Worm (Caenorhabditis elegans) whole organism, L4 larva: ENCODE results near the gene col-83.

Source experiments
- D1046.2 ChIP-seq: fragments of 200-800 bp; sonication (Bioruptor generic); IDR thresholded peaks from 2 replicates; pipeline ENCODE4 v1.3.6; 2022; ENCODE audit warnings: missing genetic modification characterization, missing compliant biosample characterization
- F26F4.8 ChIP-seq: fragments of 200-800 bp; sonication (Bioruptor generic); conservative IDR thresholded peaks from 2 replicates; pipeline ENCODE4 v1.3.6; 2022; ENCODE audit warnings: missing genetic modification characterization, missing compliant biosample characterization
- F44E2.7 ChIP-seq: fragments of 200-800 bp; sonication (Bioruptor generic); IDR thresholded peaks from 2 replicates; pipeline ENCODE4 v2.1.2; 2022; ENCODE audit warnings: missing genetic modification characterization, missing compliant biosample characterization
- F49E8.2 ChIP-seq: sonication (generic microtip); optimal IDR thresholded peaks from 2 replicates; lab custom pipeline; 2016; ENCODE audit warnings: missing compliant biosample characterization, mild to moderate bottlenecking, missing genetic modification characterization, borderline replicate concordance
- T26A8.4 ChIP-seq: fragments of 200-800 bp; sonication (Bioruptor generic); IDR thresholded peaks from 2 replicates; pipeline ENCODE4 v1.3.6; 2022; ENCODE audit warnings: missing genetic modification characterization, missing compliant biosample characterization
- Y5F2A.4 ChIP-seq: fragments of 200-800 bp; sonication (Bioruptor generic); optimal IDR thresholded peaks from 2 replicates; lab custom pipeline; 2018; ENCODE audit warnings: mild to moderate bottlenecking, missing genetic modification characterization, missing compliant biosample characterization
- ZK337.2 ChIP-seq: fragments of 200-800 bp; sonication (Bioruptor generic); IDR thresholded peaks from 2 replicates; pipeline ENCODE4 v1.3.6; 2022; ENCODE audit warnings: missing genetic modification reagents, missing genetic modification characterization, missing compliant biosample characterization
- ZK546.5 ChIP-seq, 2 experiments: sonication (generic microtip); optimal IDR thresholded peaks; 2 replicates each; lab custom pipeline; 2017; ENCODE audit warnings: missing biosample characterization in 2 of 2, missing genetic modification characterization in 2 of 2
- aha-1 ChIP-seq: fragments of 150-350 bp; peaks from one replicate; lab custom pipeline; 2014; ENCODE audit warnings: missing biosample characterization, missing genetic modification characterization
- arid-1 ChIP-seq: fragments of 200-800 bp; sonication (Bioruptor generic); conservative IDR thresholded peaks from 2 replicates; pipeline ENCODE4 v1.3.6; 2022; ENCODE audit warnings: missing genetic modification reagents, missing genetic modification characterization, missing compliant biosample characterization
- ctbp-1 ChIP-seq: fragments of 200-800 bp; sonication (Bioruptor generic); IDR thresholded peaks from 2 replicates; pipeline ENCODE4 v1.3.6; 2022; ENCODE audit warnings: missing genetic modification reagents, missing genetic modification characterization, missing compliant biosample characterization
- daf-8 ChIP-seq: fragments of 200-800 bp; sonication (Bioruptor generic); IDR thresholded peaks from 2 replicates; pipeline ENCODE4 v1.3.6; 2022; ENCODE audit warnings: missing genetic modification characterization, missing compliant biosample characterization
- dpl-1 ChIP-seq: fragments of 150-350 bp; optimal IDR thresholded peaks from 2 replicates; lab custom pipeline; 2014; ENCODE audit warnings: missing biosample characterization, missing genetic modification reagents, missing genetic modification characterization
- dve-1 ChIP-seq: sonication (generic microtip); optimal IDR thresholded peaks from 2 replicates; lab custom pipeline; 2017; ENCODE audit warnings: antibody characterized with exemption, mild to moderate bottlenecking, missing genetic modification characterization, missing compliant biosample characterization; ENCODE audit not compliant: insufficient read depth
- egl-27 ChIP-seq: sonication (generic microtip); optimal IDR thresholded peaks from 3 replicates; lab custom pipeline; 2017; ENCODE audit warnings: missing biosample characterization, missing genetic modification reagents, missing genetic modification characterization
- gei-8 ChIP-seq: fragments of 200-800 bp; sonication (Bioruptor generic); optimal IDR thresholded peaks from 2 replicates; lab custom pipeline; 2018; ENCODE audit warnings: mild to moderate bottlenecking, missing genetic modification characterization, missing compliant biosample characterization
- hlh-11 ChIP-seq: fragments of 200-800 bp; sonication (Bioruptor generic); optimal IDR thresholded peaks from 2 replicates; lab custom pipeline; 2018; ENCODE audit warnings: mild to moderate bottlenecking, missing genetic modification characterization, missing compliant biosample characterization
- jun-1 ChIP-seq: fragments of 150-350 bp; optimal IDR thresholded peaks from 2 replicates; lab custom pipeline; 2014; ENCODE audit warnings: missing biosample characterization, missing genetic modification reagents, missing genetic modification characterization
- lin-1 ChIP-seq: fragments of 200-800 bp; sonication (Bioruptor generic); IDR thresholded peaks from 2 replicates; pipeline ENCODE4 v1.3.6; 2022; ENCODE audit warnings: missing genetic modification reagents, missing genetic modification characterization, missing compliant biosample characterization
- lin-13 ChIP-seq: fragments of 150-350 bp; optimal IDR thresholded peaks from 2 replicates; lab custom pipeline; 2014; ENCODE audit warnings: missing biosample characterization, missing genetic modification reagents, missing genetic modification characterization
- lsy-2 ChIP-seq, 2 experiments: fragments of 150-350 bp in 1 of 2; sonication (generic microtip) in 1 of 2; optimal IDR thresholded peaks; 2 replicates each; lab custom pipeline; 2014 to 2017; ENCODE audit warnings: missing biosample characterization in 2 of 2, missing genetic modification characterization in 2 of 2
- madf-9 ChIP-seq: fragments of 200-800 bp; sonication (Bioruptor generic); conservative IDR thresholded peaks from 2 replicates; pipeline ENCODE4 v1.3.6; 2022; ENCODE audit warnings: missing genetic modification reagents, missing genetic modification characterization, missing compliant biosample characterization
- mdt-29 ChIP-seq: fragments of 200-800 bp; sonication (Bioruptor generic); IDR thresholded peaks from 2 replicates; pipeline ENCODE4 v1.3.6; 2022; ENCODE audit warnings: missing genetic modification reagents, missing genetic modification characterization, missing compliant biosample characterization
- mes-2 ChIP-seq: sonication (generic microtip); optimal IDR thresholded peaks from 2 replicates; lab custom pipeline; 2016; ENCODE audit warnings: missing genotype, mild to moderate bottlenecking, missing genetic modification characterization, missing compliant biosample characterization; ENCODE audit not compliant: poor library complexity, severe bottlenecking
- nhr-11 ChIP-seq: fragments of 150-350 bp; optimal IDR thresholded peaks from 2 replicates; lab custom pipeline; 2014; ENCODE audit warnings: missing biosample characterization, missing genetic modification characterization
- nhr-237 ChIP-seq: sonication (generic microtip); optimal IDR thresholded peaks from 2 replicates; lab custom pipeline; 2017; ENCODE audit warnings: missing biosample characterization, missing genetic modification characterization
- nhr-25 ChIP-seq: sonication (generic microtip); optimal IDR thresholded peaks from 2 replicates; lab custom pipeline; 2017; ENCODE audit warnings: missing genetic modification characterization, mild to moderate bottlenecking, missing compliant biosample characterization, antibody characterized with exemption, moderate library complexity, borderline replicate concordance; ENCODE audit not compliant: insufficient read depth
- nhr-42 ChIP-seq: fragments of 200-800 bp; sonication (Bioruptor generic); IDR thresholded peaks from 2 replicates; pipeline ENCODE4 v1.3.6; 2022; ENCODE audit warnings: missing genetic modification characterization, missing compliant biosample characterization
- nhr-48 ChIP-seq: sonication (generic microtip); optimal IDR thresholded peaks from 2 replicates; lab custom pipeline; 2016; ENCODE audit warnings: mild to moderate bottlenecking, missing genetic modification characterization, missing compliant biosample characterization
- nhr-6 ChIP-seq: fragments of 150-350 bp; optimal IDR thresholded peaks from 2 replicates; lab custom pipeline; 2014; ENCODE audit warnings: missing biosample characterization, missing genetic modification characterization
- nhr-76 ChIP-seq: fragments of 150-350 bp; optimal IDR thresholded peaks from 2 replicates; lab custom pipeline; 2014; ENCODE audit warnings: missing biosample characterization, missing genetic modification characterization
- pha-4 ChIP-seq, 2 experiments: fragments of 150-350 bp in 1 of 2; fragments of 200-800 bp in 1 of 2; sonication (Bioruptor generic) in 1 of 2; IDR thresholded peaks in 1 of 2; optimal IDR thresholded peaks in 1 of 2; 2 replicates each; pipeline versions ENCODE4 v1.3.6 to Lab custom; 2014 to 2022; ENCODE audit warnings: missing genetic modification characterization in 2 of 2, missing genetic modification reagents in 2 of 2, missing biosample characterization in 1 of 2, missing compliant biosample characterization in 1 of 2
- php-3 ChIP-seq: fragments of 200-800 bp; sonication (Bioruptor generic); IDR thresholded peaks from 2 replicates; pipeline ENCODE4 v1.3.6; 2022; ENCODE audit warnings: missing genetic modification reagents, missing genetic modification characterization, missing compliant biosample characterization
- saeg-2 ChIP-seq: fragments of 200-800 bp; sonication (Bioruptor generic); IDR thresholded peaks from 2 replicates; pipeline ENCODE4 v1.3.6; 2022; ENCODE audit warnings: missing genetic modification reagents, missing genetic modification characterization, missing compliant biosample characterization
- skn-1 ChIP-seq: fragments of 150-350 bp; optimal IDR thresholded peaks from 2 replicates; lab custom pipeline; 2014; ENCODE audit warnings: missing biosample characterization, missing genetic modification characterization
- snpc-4 ChIP-seq: fragments of 150-350 bp; optimal IDR thresholded peaks from 2 replicates; lab custom pipeline; 2014; ENCODE audit warnings: missing biosample characterization, missing genetic modification characterization
- spr-1 ChIP-seq: sonication (generic microtip); optimal IDR thresholded peaks from 2 replicates; lab custom pipeline; 2016; ENCODE audit warnings: mild to moderate bottlenecking, missing genetic modification characterization, missing compliant biosample characterization
- tag-97 ChIP-seq: fragments of 200-800 bp; sonication (Bioruptor generic); IDR thresholded peaks from 2 replicates; pipeline ENCODE4 v1.3.6; 2022; ENCODE audit warnings: missing genetic modification characterization, missing compliant biosample characterization
- unc-130 ChIP-seq: sonication (generic microtip); optimal IDR thresholded peaks from 2 replicates; lab custom pipeline; 2016; ENCODE audit warnings: missing genetic modification reagents, missing genetic modification characterization, missing compliant biosample characterization
- unc-62 ChIP-seq, 3 experiments: fragments of 150-350 bp in 1 of 3; sonication (generic microtip); optimal IDR thresholded peaks in 2 of 3; peaks in 1 of 3; 1 replicate in 1 of 3; 2 replicates in 2 of 3; lab custom pipeline; 2014 to 2017; ENCODE audit warnings: missing biosample characterization in 3 of 3, missing genetic modification characterization in 3 of 3, missing genetic modification reagents in 3 of 3, missing genotype in 1 of 3
- vab-7 ChIP-seq: fragments of 200-800 bp; sonication (Bioruptor generic); IDR thresholded peaks from 2 replicates; pipeline ENCODE4 v1.3.6; 2022; ENCODE audit warnings: missing genetic modification reagents, missing genetic modification characterization, missing compliant biosample characterization
- zfp-3 ChIP-seq: fragments of 200-800 bp; sonication (Bioruptor generic); conservative IDR thresholded peaks from 2 replicates; pipeline ENCODE4 v1.3.6; 2022; ENCODE audit warnings: missing genetic modification reagents, missing genetic modification characterization, missing compliant biosample characterization
- zip-11 ChIP-seq: fragments of 200-800 bp; sonication (Bioruptor generic); IDR thresholded peaks from 2 replicates; pipeline ENCODE4 v1.3.6; 2022; ENCODE audit warnings: missing genetic modification characterization, missing compliant biosample characterization

Gene col-83

ce11 chrII:11030297-11030696 lies 15.5 kb downstream of the col-83 start, which contains the start of gene nlp-18:
TSS of gene nlp-18 (minus strand) at chrII:11030397.
- TF ChIP-seq F26F4.8 (no peak), jun-1 (tag; lab: Kevin White, UChicago) (no peak), dpl-1 (GFP tag; lab: Kevin White, UChicago) (no peak), aha-1 (tag; lab: Kevin White, UChicago) (peak; percentile 25), dve-1 (tag; lab: Kevin White, UChicago) (no peak), nhr-237 (tag; lab: Kevin White, UChicago) (no peak), hlh-11 (no peak)

- TF ChIP-seq aha-1 (tag; lab: Kevin White, UChicago) = peak; percentile 71
- TF ChIP-seq unc-62 (GFP tag; optimal IDR thresholded peaks at IDR 0.05 in 1 of 2; lab: Kevin White, UChicago) = peak in 1 of 2 experiments; percentile 43
- TF ChIP-seq unc-62 (tag; optimal IDR thresholded peaks at IDR 0.05; lab: Kevin White, UChicago) = no peak
- no peak for TF ChIP-seq mdt-29 (GFP tag; lab: Robert Waterston, UW)
- no peak for TF ChIP-seq vab-7 (GFP tag; lab: Robert Waterston, UW)
- no peak for TF ChIP-seq nhr-11 (tag; lab: Kevin White, UChicago)
Measured at ce11 chrII:11027777-11028176, 18.0 kb downstream of the col-83 start.

DNA sequence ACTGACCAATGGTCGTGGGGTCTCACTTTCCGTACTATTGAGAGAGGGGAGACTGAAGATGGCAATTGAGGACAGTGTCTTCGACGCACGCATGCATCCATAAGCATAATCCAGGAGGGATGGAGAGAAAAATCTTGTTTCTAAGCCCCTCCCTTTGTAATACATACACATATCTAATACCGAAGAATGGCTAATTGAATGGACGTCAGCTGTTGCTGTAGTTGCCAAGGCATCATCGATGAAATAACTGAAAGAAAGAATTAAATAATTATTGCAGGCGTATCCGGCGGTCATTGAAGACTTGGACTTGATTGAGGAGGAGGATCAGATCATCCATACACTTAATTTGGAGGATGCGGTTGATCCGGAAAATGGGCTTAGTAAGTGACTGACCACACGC lies 20.2 kb downstream of the col-83 start, which contains the start of gene F33A8.7:
Gene F33A8.7 (minus strand): TSS at position 101 of the 400 bp plus-strand sequence.
- TF ChIP-seq lin-13 (GFP tag; lab: Kevin White, UChicago) (no peak), aha-1 (tag; lab: Kevin White, UChicago) (peak; percentile 5), madf-9 (GFP tag; lab: Robert Waterston, UW) (no peak), Y5F2A.4 (GFP tag; lab: Kevin White, UChicago) (no peak), nhr-48 (peak; percentile 25)
- TF ChIP-seq, all 104 proteins: peak for 2

ce11 chrII:11022023-11022422 lies 23.7 kb downstream of the col-83 start, which contains the start of gene let-858:
TSS of gene let-858 (plus strand) at chrII:11022370.
- TF ChIP-seq lin-13 (GFP tag; lab: Kevin White, UChicago) = no peak
- TF ChIP-seq aha-1 (tag; lab: Kevin White, UChicago) = peak; percentile 51
- no peak for TF ChIP-seq ctbp-1 (GFP tag; lab: Robert Waterston, UW)
- no peak for TF ChIP-seq php-3 (GFP tag; lab: Robert Waterston, UW)
- no peak for TF ChIP-seq nhr-42 (GFP tag; lab: Robert Waterston, UW)
- no peak for TF ChIP-seq unc-130 (GFP tag; lab: Kevin White, UChicago)
- TF ChIP-seq ZK337.2 = no peak
- no peak for TF ChIP-seq snpc-4
- TF ChIP-seq jun-1 (tag; lab: Kevin White, UChicago) = no peak
- no peak for TF ChIP-seq saeg-2 (GFP tag; lab: Robert Waterston, UW)
- TF ChIP-seq dpl-1 (GFP tag; lab: Kevin White, UChicago) = peak; percentile 95
- peak; percentile 6 for TF ChIP-seq dve-1 (tag; lab: Kevin White, UChicago)
- TF ChIP-seq unc-62 (GFP tag; optimal IDR thresholded peaks at IDR 0.05 in 1 of 2; lab: Kevin White, UChicago) = no peak
- no peak for TF ChIP-seq unc-62 (tag; optimal IDR thresholded peaks at IDR 0.05; lab: Kevin White, UChicago)
- TF ChIP-seq lin-1 = no peak
- no peak for TF ChIP-seq nhr-25 (tag; lab: Kevin White, UChicago)
- TF ChIP-seq mes-2 (tag; lab: Kevin White, UChicago) = peak; percentile 69
- TF ChIP-seq nhr-76 (tag; lab: Kevin White, UChicago) = no peak
- TF ChIP-seq T26A8.4 = no peak
- TF ChIP-seq skn-1 = no peak
- TF ChIP-seq spr-1 (tag; lab: Kevin White, UChicago) = no peak
- TF ChIP-seq nhr-6 = no peak
- no peak for TF ChIP-seq pha-4 (GFP tag; IDR thresholded peaks at IDR 0.05; lab: Robert Waterston, UW)
- TF ChIP-seq pha-4 (tag; optimal IDR thresholded peaks at IDR 0.05; lab: Kevin White, UChicago) = no peak
- TF ChIP-seq zfp-3 (GFP tag; lab: Robert Waterston, UW) = no peak
- TF ChIP-seq F49E8.2 = no peak
- no peak for TF ChIP-seq daf-8 (GFP tag; lab: Robert Waterston, UW)
- TF ChIP-seq D1046.2 (GFP tag; lab: Robert Waterston, UW) = no peak
- no peak for TF ChIP-seq arid-1
- no peak for TF ChIP-seq ZK546.5 (tag; optimal IDR thresholded peaks at IDR 0.05; lab: Kevin White, UChicago)
- no peak for TF ChIP-seq egl-27 (tag; lab: Kevin White, UChicago)
- TF ChIP-seq gei-8 = no peak
- peak in 1 of 2 experiments; percentile 75 for TF ChIP-seq lsy-2 (tag; optimal IDR thresholded peaks at IDR 0.05; lab: Kevin White, UChicago)
- no peak for TF ChIP-seq zip-11 (GFP tag; lab: Robert Waterston, UW)
- TF ChIP-seq tag-97 (GFP tag; lab: Robert Waterston, UW) = no peak
- no peak for TF ChIP-seq F44E2.7 (GFP tag; lab: Robert Waterston, UW)
